Worm (Caenorhabditis elegans): ENCODE data around the gene F42A10.9.

F42A10.9 gene

ce11 chrIII:6178586-6178985 lies 14.2 kb downstream of the F42A10.9 start, which contains the start of gene F42A10.7 (continued):
- no peak for TF ChIP-seq nhr-232 (tag; optimal IDR thresholded peaks at IDR 0.05)

DNA sequence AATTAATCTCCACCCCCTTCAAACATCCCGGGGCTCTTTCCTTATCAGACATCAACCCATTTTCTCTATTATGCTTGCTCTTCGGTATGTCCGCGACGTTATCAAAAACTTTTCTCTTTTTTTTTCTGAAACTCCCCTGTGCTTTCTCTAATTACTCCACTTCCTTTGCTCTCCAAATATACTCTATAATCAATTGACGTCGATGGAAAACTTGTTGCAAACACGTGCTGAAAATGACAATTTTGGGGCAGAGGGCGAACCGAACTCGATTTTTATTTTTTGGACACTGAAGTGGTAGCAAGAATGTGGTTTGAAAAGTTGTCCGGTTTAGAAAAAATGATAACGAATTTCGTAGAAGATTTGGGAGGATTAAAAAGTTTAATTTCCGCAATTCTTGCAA lies 14.7 kb downstream of the F42A10.9 start:
- TF ChIP-seq dmd-4 (tag; optimal IDR thresholded peaks at IDR 0.05; ENCODE audit: borderline replicate concordance) (no peak), ztf-16 (tag; optimal IDR thresholded peaks at IDR 0.05) (no peak), pha-2 (tag; optimal IDR thresholded peaks at IDR 0.05) (no peak), lin-11 (tag; optimal IDR thresholded peaks at IDR 0.05) (no peak), hlh-13 (GFP tag; optimal IDR thresholded peaks at IDR 0.05) (no peak), tbx-2 (tag; optimal IDR thresholded peaks at IDR 0.05) (no peak), ets-4 (tag; optimal IDR thresholded peaks at IDR 0.05) (no peak), mec-3 (tag; optimal IDR thresholded peaks at IDR 0.05; ENCODE audit: borderline replicate concordance) (no peak), unc-3 (GFP tag; conservative IDR thresholded peaks at IDR 0.05) (no peak), unc-3 (tag; optimal IDR thresholded peaks at IDR 0.05) (no peak), dve-1 (tag; optimal IDR thresholded peaks at IDR 0.05) (no peak), ceh-14 (tag; optimal IDR thresholded peaks at IDR 0.05) (no peak), ahr-1 (tag; optimal IDR thresholded peaks at IDR 0.05) (no peak), madf-2 (tag; optimal IDR thresholded peaks at IDR 0.05) (no peak), hlh-6 (tag; optimal IDR thresholded peaks at IDR 0.05) (no peak), Y22D7AL.16 (tag; optimal IDR thresholded peaks at IDR 0.05) (no peak), zip-5 (tag; optimal IDR thresholded peaks at IDR 0.05) (no peak), F13H6.1 (tag; optimal IDR thresholded peaks at IDR 0.05) (no peak), ceh-45 (GFP tag; IDR thresholded peaks at IDR 0.05) (no peak), nfya-1 (tag; optimal IDR thresholded peaks at IDR 0.05) (no peak)

ce11 chrIII:6180294-6180693 lies 15.9 kb downstream of the F42A10.9 start:
- no peak for TF ChIP-seq fax-1 (tag; optimal IDR thresholded peaks at IDR 0.05)
- TF ChIP-seq elt-2 (tag; optimal IDR thresholded peaks at IDR 0.05): peak; percentile 20

DNA sequence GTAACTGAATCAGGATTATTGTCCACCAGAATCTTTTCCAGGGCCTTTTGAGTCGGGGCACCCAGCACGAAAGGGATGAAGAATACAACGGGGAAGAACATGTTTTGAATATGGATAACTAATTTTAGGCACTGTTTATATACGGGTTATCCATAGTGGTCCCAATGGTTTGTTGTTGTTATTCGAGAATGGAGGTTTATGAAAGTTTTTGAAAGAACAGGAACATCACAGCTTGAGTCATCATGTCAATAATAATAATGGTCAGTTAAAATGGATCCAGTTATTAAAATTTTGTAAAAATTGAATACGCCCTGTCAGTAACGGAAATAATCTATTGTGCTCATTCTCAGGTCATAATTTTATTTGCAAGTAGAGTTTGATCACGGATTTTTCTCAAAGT lies 18.7 kb downstream of the F42A10.9 start, which contains the start of gene nas-28:
Gene nas-28, minus strand, starts transcription at position 101 of the 400 bp plus-strand sequence.
- no peak for TF ChIP-seq pha-2 (tag; optimal IDR thresholded peaks at IDR 0.05)

- peak; percentile 9 for TF ChIP-seq unc-42 (tag; optimal IDR thresholded peaks at IDR 0.05)
Observed at ce11 chrIII:6188020-6188419, 23.6 kb downstream of the F42A10.9 start.

DNA sequence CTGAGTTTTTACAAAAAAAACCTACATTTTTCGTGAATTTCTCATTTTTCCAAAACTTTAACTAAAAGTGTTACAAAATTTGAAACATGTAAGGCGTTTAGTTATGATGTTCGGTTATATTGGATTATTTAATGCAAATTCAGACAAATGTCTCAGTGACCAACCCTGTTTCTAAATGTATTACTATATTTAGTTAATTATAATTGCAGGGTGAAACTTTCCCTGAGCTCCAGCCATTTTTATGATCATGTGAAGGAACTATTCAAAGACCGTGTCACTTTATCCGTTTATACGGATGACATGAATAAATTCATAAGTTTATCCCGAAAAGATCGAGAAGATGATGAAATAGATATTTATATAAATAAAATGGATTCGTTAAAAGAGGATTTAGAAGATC lies 26.4 kb downstream of the F42A10.9 start, which contains the start of gene C23G10.5:
Gene C23G10.5, plus strand, starts transcription at position 301 of the 400 bp plus-strand sequence.
- TF ChIP-seq sox-2 (GFP tag; IDR thresholded peaks at IDR 0.05) (no peak), ztf-16 (tag; optimal IDR thresholded peaks at IDR 0.05) (no peak), elt-4 (tag; optimal IDR thresholded peaks at IDR 0.05) (no peak), ceh-6 (GFP tag; optimal IDR thresholded peaks at IDR 0.05) (no peak), Y22D7AL.16 (tag; optimal IDR thresholded peaks at IDR 0.05) (no peak), mec-3 (tag; optimal IDR thresholded peaks at IDR 0.05; ENCODE audit: borderline replicate concordance) (no peak), npax-4 (tag; optimal IDR thresholded peaks at IDR 0.05) (no peak)

DNA sequence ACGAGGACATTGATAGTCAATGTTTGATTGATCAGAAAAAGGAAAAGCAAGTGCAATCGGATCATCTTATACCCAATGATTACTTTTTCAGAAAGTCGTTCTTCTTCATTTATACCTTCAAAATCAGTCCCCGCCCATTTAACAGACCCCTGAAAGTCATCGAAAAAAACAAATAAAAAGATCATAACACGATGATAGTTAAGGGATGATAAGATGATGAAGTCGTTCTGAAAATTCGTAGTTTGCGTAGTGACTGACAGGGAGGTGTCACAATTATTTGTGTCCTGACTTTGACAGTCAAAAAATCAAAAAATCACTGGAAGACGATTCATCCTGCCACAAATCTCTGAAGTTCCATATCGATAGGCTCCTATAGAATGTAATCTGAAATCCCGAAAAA lies 30.1 kb downstream of the F42A10.9 start, which contains the start of gene ugt-66:
Gene ugt-66, minus strand, starts transcription at position 101 of the 400 bp plus-strand sequence.
- TF ChIP-seq unc-3 (GFP tag; conservative IDR thresholded peaks at IDR 0.05) (no peak), unc-3 (tag; optimal IDR thresholded peaks at IDR 0.05) (no peak), dmd-4 (tag; optimal IDR thresholded peaks at IDR 0.05; ENCODE audit: borderline replicate concordance) (no peak), unc-55 (GFP tag; optimal IDR thresholded peaks at IDR 0.05) (no peak), lin-11 (tag; optimal IDR thresholded peaks at IDR 0.05) (no peak), dve-1 (tag; optimal IDR thresholded peaks at IDR 0.05) (no peak), ets-4 (tag; optimal IDR thresholded peaks at IDR 0.05) (no peak), unc-42 (tag; optimal IDR thresholded peaks at IDR 0.05) (no peak), hlh-6 (tag; optimal IDR thresholded peaks at IDR 0.05) (no peak), ceh-34 (tag; optimal IDR thresholded peaks at IDR 0.05) (no peak), mec-3 (tag; optimal IDR thresholded peaks at IDR 0.05; ENCODE audit: borderline replicate concordance) (no peak), ahr-1 (tag; optimal IDR thresholded peaks at IDR 0.05) (no peak)
